Worm (Caenorhabditis elegans): Measurements from ENCODE around the gene C33C12.4.
A peak's percentile ranks its signal among the peaks of the same experiment; 100 is the strongest.

ce11 chrII:2204077-2204476 lies 37.8 kb upstream of the C33C12.4 start, which contains the start of gene Y59C2A.2:
- TF ChIP-seq elt-3 (tag; optimal IDR thresholded peaks at IDR 0.05) (no peak), nhr-12 (tag; optimal IDR thresholded peaks at IDR 0.05) (no peak), snpc-4 (tag; optimal IDR thresholded peaks at IDR 0.05) (no peak), elt-1 (tag; optimal IDR thresholded peaks at IDR 0.05; ENCODE audit: borderline replicate concordance, insufficient read depth) (no peak), unc-62 (GFP tag; optimal IDR thresholded peaks at IDR 0.05) (no peak), ces-1 (GFP tag; optimal IDR thresholded peaks at IDR 0.05) (no peak), lsy-2 (tag; optimal IDR thresholded peaks at IDR 0.05) (peak; percentile 34)

Data from whole organism, mixed stage, embryonic.